Worm (Caenorhabditis elegans) whole organism, L1 larva: ENCODE results near the gene acer-1.

Experiments used
- C34B4.2 ChIP-seq: sonication (generic microtip); optimal IDR thresholded peaks from 2 replicates; lab custom pipeline; 2017; ENCODE audit warnings: mild to moderate bottlenecking, missing genetic modification characterization, missing compliant biosample characterization
- aha-1 ChIP-seq: fragments of 150-350 bp; optimal IDR thresholded peaks from 2 replicates; lab custom pipeline; 2014; ENCODE audit warnings: missing biosample characterization, missing genetic modification characterization
- alr-1 ChIP-seq: fragments of 200-800 bp; sonication (Bioruptor generic); optimal IDR thresholded peaks from 2 replicates; lab custom pipeline; 2018; ENCODE audit warnings: borderline replicate concordance, mild to moderate bottlenecking, missing genetic modification characterization, missing compliant biosample characterization
- blmp-1 ChIP-seq: fragments of 150-350 bp; optimal IDR thresholded peaks from 2 replicates; lab custom pipeline; 2014; ENCODE audit warnings: missing biosample characterization, missing genetic modification characterization
- ceh-63 ChIP-seq: fragments of 200-800 bp; sonication (Bioruptor generic); optimal IDR thresholded peaks from 2 replicates; lab custom pipeline; 2018; ENCODE audit warnings: mild to moderate bottlenecking, missing genetic modification characterization, missing compliant biosample characterization
- ceh-82 ChIP-seq, 3 experiments: fragments of 150-350 bp in 1 of 3; sonication (generic microtip) in 2 of 3; optimal IDR thresholded peaks; 2 replicates each; lab custom pipeline; 2014 to 2017; ENCODE audit warnings: missing biosample characterization in 3 of 3, missing genetic modification characterization in 3 of 3
- dsc-1 ChIP-seq: sonication (generic microtip); optimal IDR thresholded peaks from 2 replicates; lab custom pipeline; 2016; ENCODE audit warnings: mild to moderate bottlenecking, missing genetic modification characterization, missing compliant biosample characterization
- efl-1 ChIP-seq, 4 experiments: fragments of 150-350 bp; optimal IDR thresholded peaks in 3 of 4; peaks in 1 of 4; 1 replicate in 1 of 4; 2 replicates in 3 of 4; lab custom pipeline; 2014; ENCODE audit warnings: missing biosample characterization in 2 of 4, missing genetic modification characterization in 2 of 4, missing genetic modification reagents in 2 of 4
- efl-3 ChIP-seq: fragments of 200-800 bp; sonication (Bioruptor generic); optimal IDR thresholded peaks from 2 replicates; lab custom pipeline; 2018; ENCODE audit warnings: mild to moderate bottlenecking, missing genetic modification characterization, missing compliant biosample characterization
- egl-13 ChIP-seq: sonication (generic microtip); optimal IDR thresholded peaks from 2 replicates; lab custom pipeline; 2016; ENCODE audit warnings: missing genotype, missing genetic modification reagents, missing genetic modification characterization, missing compliant biosample characterization
- egl-27 ChIP-seq, 2 experiments: fragments of 150-350 bp in 1 of 2; sonication (generic microtip); optimal IDR thresholded peaks; 3 replicates each; lab custom pipeline; 2017 to 2018; ENCODE audit warnings: missing biosample characterization in 2 of 2, missing genetic modification characterization in 2 of 2, missing genetic modification reagents in 2 of 2
- elt-3 ChIP-seq, 6 experiments: fragments of 150-350 bp in 1 of 6; sonication (generic microtip); optimal IDR thresholded peaks; 2 replicates each; lab custom pipeline; 2017 to 2018; ENCODE audit warnings: missing biosample characterization in 6 of 6, missing genetic modification characterization in 6 of 6, inconsistent platforms in 1 of 6
- ets-5 ChIP-seq: fragments of 200-800 bp; sonication (Bioruptor generic); IDR thresholded peaks from 2 replicates; pipeline ENCODE4 v1.3.6; 2022; ENCODE audit warnings: missing genetic modification characterization, missing compliant biosample characterization
- fkh-10 ChIP-seq: sonication (generic microtip); optimal IDR thresholded peaks from 2 replicates; lab custom pipeline; 2017; ENCODE audit warnings: missing biosample characterization, missing genetic modification reagents, missing genetic modification characterization
- fkh-8 ChIP-seq: sonication (generic microtip); optimal IDR thresholded peaks from 2 replicates; lab custom pipeline; 2016; ENCODE audit warnings: mild to moderate bottlenecking, missing genetic modification characterization, missing compliant biosample characterization
- fos-1 ChIP-seq: fragments of 150-350 bp; optimal IDR thresholded peaks from 2 replicates; lab custom pipeline; 2014; ENCODE audit warnings: missing biosample characterization, missing genetic modification characterization
- hlh-17 ChIP-seq: fragments of 200-800 bp; sonication (Bioruptor generic); optimal IDR thresholded peaks from 2 replicates; lab custom pipeline; 2018; ENCODE audit warnings: missing genetic modification characterization, mild to moderate bottlenecking, missing compliant biosample characterization, moderate library complexity, borderline replicate concordance
- hlh-4 ChIP-seq: sonication (generic microtip); optimal IDR thresholded peaks from 2 replicates; lab custom pipeline; 2016; ENCODE audit warnings: mild to moderate bottlenecking, missing genetic modification characterization, missing compliant biosample characterization
- irx-1 ChIP-seq: sonication (generic microtip); optimal IDR thresholded peaks from 2 replicates; lab custom pipeline; 2016; ENCODE audit warnings: missing genetic modification characterization, missing compliant biosample characterization
- jun-1 ChIP-seq: fragments of 150-350 bp; optimal IDR thresholded peaks from 2 replicates; lab custom pipeline; 2014; ENCODE audit warnings: missing biosample characterization, missing genetic modification reagents, missing genetic modification characterization
- lin-35 ChIP-seq, 2 experiments: fragments of 150-350 bp; optimal IDR thresholded peaks; 2 replicates each; lab custom pipeline; 2014; ENCODE audit warnings: missing biosample characterization in 2 of 2, missing genetic modification characterization in 2 of 2, missing genetic modification reagents in 2 of 2
- lin-39 ChIP-seq: fragments of 150-350 bp; optimal IDR thresholded peaks from 2 replicates; lab custom pipeline; 2014; ENCODE audit warnings: missing biosample characterization, missing genetic modification reagents, missing genetic modification characterization
- lir-3 ChIP-seq: sonication (generic microtip); optimal IDR thresholded peaks from 2 replicates; lab custom pipeline; 2016; ENCODE audit warnings: mild to moderate bottlenecking, missing genetic modification characterization, moderate library complexity, missing compliant biosample characterization; ENCODE audit not compliant: poor library complexity
- lsy-2 ChIP-seq, 2 experiments: fragments of 150-350 bp; optimal IDR thresholded peaks; 2 replicates each; lab custom pipeline; 2014; ENCODE audit warnings: missing biosample characterization in 2 of 2, missing genetic modification characterization in 2 of 2
- mab-9 ChIP-seq: fragments of 200-800 bp; sonication (Bioruptor generic); IDR thresholded peaks from 2 replicates; pipeline ENCODE4 v1.3.6; 2022; ENCODE audit warnings: missing genetic modification reagents, missing genetic modification characterization, missing compliant biosample characterization
- mdl-1 ChIP-seq, 2 experiments: fragments of 150-350 bp; optimal IDR thresholded peaks; 2 replicates each; lab custom pipeline; 2014 to 2017; ENCODE audit warnings: missing biosample characterization in 2 of 2, missing genetic modification characterization in 2 of 2, inconsistent platforms in 1 of 2
- mef-2 ChIP-seq: fragments of 150-350 bp; optimal IDR thresholded peaks from 2 replicates; lab custom pipeline; 2014; ENCODE audit warnings: missing biosample characterization, missing genetic modification characterization
- mep-1 ChIP-seq: fragments of 150-350 bp; optimal IDR thresholded peaks from 2 replicates; lab custom pipeline; 2014; ENCODE audit warnings: missing biosample characterization, missing genetic modification characterization
- nhr-20 ChIP-seq: sonication (generic microtip); optimal IDR thresholded peaks from 2 replicates; lab custom pipeline; 2016; ENCODE audit warnings: mild to moderate bottlenecking, missing genetic modification characterization, missing compliant biosample characterization
- nhr-237 ChIP-seq: fragments of 150-350 bp; optimal IDR thresholded peaks from 2 replicates; lab custom pipeline; 2014; ENCODE audit warnings: missing biosample characterization, missing genetic modification characterization
- nhr-28 ChIP-seq: fragments of 150-350 bp; optimal IDR thresholded peaks from 2 replicates; lab custom pipeline; 2014; ENCODE audit warnings: missing biosample characterization, missing genetic modification characterization
- nhr-47 ChIP-seq: sonication (generic microtip); optimal IDR thresholded peaks from 2 replicates; lab custom pipeline; 2016; ENCODE audit warnings: mild to moderate bottlenecking, missing genetic modification characterization, moderate library complexity, missing compliant biosample characterization
- nhr-71 ChIP-seq: sonication (generic microtip); optimal IDR thresholded peaks from 2 replicates; lab custom pipeline; 2016; ENCODE audit warnings: mild to moderate bottlenecking, missing genetic modification characterization, moderate library complexity, missing compliant biosample characterization
- nhr-76 ChIP-seq: sonication (generic microtip); optimal IDR thresholded peaks from 2 replicates; lab custom pipeline; 2017; ENCODE audit warnings: missing biosample characterization, missing genetic modification characterization
- nhr-85 ChIP-seq: sonication (generic microtip); peaks from one replicate; lab custom pipeline; 2016; ENCODE audit warnings: missing genetic modification characterization, inconsistent platforms, missing compliant biosample characterization
- nhr-90 ChIP-seq: sonication (generic microtip); optimal IDR thresholded peaks from 2 replicates; lab custom pipeline; 2016; ENCODE audit warnings: mild to moderate bottlenecking, missing genetic modification characterization, missing compliant biosample characterization; ENCODE audit not compliant: poor library complexity
- pag-3 ChIP-seq: sonication (generic microtip); optimal IDR thresholded peaks from 2 replicates; lab custom pipeline; 2017; ENCODE audit warnings: missing genetic modification characterization, mild to moderate bottlenecking, missing compliant biosample characterization, antibody characterized with exemption, borderline replicate concordance; ENCODE audit not compliant: insufficient read depth
- rnt-1 ChIP-seq: sonication (generic microtip); optimal IDR thresholded peaks from 2 replicates; lab custom pipeline; 2016; ENCODE audit warnings: mild to moderate bottlenecking, missing genetic modification characterization, moderate library complexity, missing compliant biosample characterization
- skn-1 ChIP-seq: fragments of 150-350 bp; optimal IDR thresholded peaks from 2 replicates; lab custom pipeline; 2014; ENCODE audit warnings: missing biosample characterization, missing genetic modification characterization
- sup-37 ChIP-seq: fragments of 200-800 bp; sonication (Bioruptor generic); optimal IDR thresholded peaks from 2 replicates; lab custom pipeline; 2018; ENCODE audit warnings: mild to moderate bottlenecking, missing genetic modification characterization, missing compliant biosample characterization
- swsn-7 ChIP-seq: sonication (generic microtip); optimal IDR thresholded peaks from 2 replicates; lab custom pipeline; 2016; ENCODE audit warnings: missing genetic modification characterization, missing compliant biosample characterization
- tbx-2 ChIP-seq: sonication (generic microtip); optimal IDR thresholded peaks from 2 replicates; lab custom pipeline; 2016; ENCODE audit warnings: missing genetic modification characterization, missing compliant biosample characterization
- unc-30 ChIP-seq: sonication (generic microtip); optimal IDR thresholded peaks from 2 replicates; lab custom pipeline; 2017; ENCODE audit warnings: missing biosample characterization, missing genetic modification characterization
- unc-62 ChIP-seq: fragments of 150-350 bp; optimal IDR thresholded peaks from 2 replicates; lab custom pipeline; 2014; ENCODE audit warnings: missing biosample characterization, missing genetic modification reagents, missing genetic modification characterization
- unc-86 ChIP-seq: sonication (generic microtip); optimal IDR thresholded peaks from 2 replicates; lab custom pipeline; 2016; ENCODE audit warnings: missing genetic modification characterization, missing compliant biosample characterization
- unc-98 ChIP-seq: fragments of 200-800 bp; sonication (Bioruptor generic); IDR thresholded peaks from 2 replicates; pipeline ENCODE4 v1.3.6; 2022; ENCODE audit warnings: missing genetic modification characterization, missing compliant biosample characterization
- xbp-1 ChIP-seq: sonication (generic microtip); optimal IDR thresholded peaks from 2 replicates; lab custom pipeline; 2016; ENCODE audit warnings: missing genetic modification characterization, missing compliant biosample characterization
- zag-1 ChIP-seq: fragments of 150-350 bp; optimal IDR thresholded peaks from 2 replicates; lab custom pipeline; 2014; ENCODE audit warnings: missing biosample characterization, missing genetic modification characterization
- ztf-11 ChIP-seq, 2 experiments: sonication (generic microtip); optimal IDR thresholded peaks; 2 replicates each; lab custom pipeline; 2016 to 2017; ENCODE audit warnings: missing genetic modification characterization in 2 of 2, missing biosample characterization in 1 of 2, missing compliant biosample characterization in 1 of 2
- ztf-4 ChIP-seq: fragments of 150-350 bp; optimal IDR thresholded peaks from 2 replicates; lab custom pipeline; 2014; ENCODE audit warnings: missing biosample characterization, missing genetic modification characterization

acer-1 gene

DNA sequence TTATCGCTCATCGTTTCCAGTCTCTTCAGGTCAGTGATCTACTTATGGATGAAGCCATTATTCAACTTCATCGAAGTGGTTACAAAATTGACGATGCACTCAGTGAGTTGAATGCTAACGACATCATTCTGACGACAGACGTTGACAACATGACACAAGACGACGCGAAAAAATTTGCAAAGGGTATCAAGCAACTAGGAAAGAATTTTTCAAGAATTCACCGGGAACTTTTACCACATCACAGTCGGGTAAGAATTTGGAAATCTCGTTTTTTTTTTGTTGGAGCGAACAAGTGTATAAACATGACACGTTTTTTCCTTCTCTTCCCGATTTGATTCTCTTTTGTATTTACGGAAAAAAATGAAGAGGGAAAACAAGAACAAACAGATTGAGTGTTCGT lies 49.5 kb downstream of the acer-1 start:
- TF ChIP-seq hlh-17, result no peak
- no peak for TF ChIP-seq unc-98
- no peak for TF ChIP-seq nhr-76 (tag; lab: Kevin White, UChicago)
- no peak for TF ChIP-seq jun-1 (tag; lab: Kevin White, UChicago)
- no peak for TF ChIP-seq nhr-28
- TF ChIP-seq C34B4.2 (tag; lab: Kevin White, UChicago), result no peak
- TF ChIP-seq lsy-2 (tag; optimal IDR thresholded peaks at IDR 0.05; lab: Kevin White, UChicago), result no peak

DNA sequence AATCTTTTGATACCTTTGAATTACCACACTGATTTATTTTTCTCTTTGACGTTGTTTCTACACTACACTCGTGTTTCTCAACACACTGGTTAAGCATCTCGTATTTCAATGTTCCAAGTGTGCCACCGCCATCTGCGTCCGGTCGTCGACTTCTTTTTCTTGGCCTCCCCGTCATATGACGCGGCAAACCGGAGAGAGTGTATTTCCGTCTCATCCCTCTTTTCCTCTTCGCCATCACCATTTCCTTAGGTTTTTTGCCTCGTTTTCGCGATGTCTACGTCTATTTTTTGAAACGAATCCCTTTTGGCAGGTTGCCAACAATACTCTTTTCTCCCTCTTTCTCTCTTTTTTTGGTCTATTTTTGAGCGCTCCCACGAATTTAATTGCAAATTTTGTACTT lies 51.2 kb downstream of the acer-1 start:
- TF ChIP-seq dsc-1 (tag; lab: Kevin White, UChicago) (peak; percentile 70), lin-39 (tag; lab: Kevin White, UChicago) (no peak), fkh-10 (GFP tag; lab: Kevin White, UChicago) (no peak), efl-1 (optimal IDR thresholded peaks at IDR 0.05; lab: Kevin White, UChicago) (peak; percentile 19 to 35), efl-1 (GFP tag; optimal IDR thresholded peaks at IDR 0.05 in 1 of 2; lab: Kevin White, UChicago) (peak in 1 of 2 experiments; percentile 83), mab-9 (GFP tag; lab: Robert Waterston, UW) (no peak), ceh-82 (tag; optimal IDR thresholded peaks at IDR 0.05; lab: Kevin White, UChicago) (peak in 1 of 3 experiments; percentile 23), skn-1 (no peak), alr-1 (no peak), fkh-8 (no peak), fos-1 (no peak), elt-3 (tag; optimal IDR thresholded peaks at IDR 0.05; lab: Kevin White, UChicago) (no peak), hlh-4 (tag; lab: Kevin White, UChicago) (no peak), blmp-1 (peak; percentile 49), lsy-2 (tag; optimal IDR thresholded peaks at IDR 0.05; lab: Kevin White, UChicago) (peak; percentile 47 to 63), nhr-76 (tag; lab: Kevin White, UChicago) (no peak), ceh-63 (no peak), pag-3 (tag; lab: Kevin White, UChicago) (no peak), aha-1 (no peak), mep-1 (tag; lab: Kevin White, UChicago) (peak; percentile 24), unc-86 (tag; lab: Kevin White, UChicago) (peak; percentile 15), nhr-20 (tag; lab: Kevin White, UChicago) (peak; percentile 87), egl-27 (tag; optimal IDR thresholded peaks at IDR 0.05; lab: Kevin White, UChicago) (peak in 1 of 2 experiments; percentile 62), mef-2 (tag; lab: Kevin White, UChicago) (peak; percentile 31), rnt-1 (tag; lab: Kevin White, UChicago) (peak; percentile 67), nhr-237 (tag; lab: Kevin White, UChicago) (no peak), tbx-2 (tag; lab: Kevin White, UChicago) (peak; percentile 46), egl-13 (peak; percentile 82), unc-62 (GFP tag; lab: Kevin White, UChicago) (no peak), swsn-7 (tag; lab: Kevin White, UChicago) (peak; percentile 41), ztf-4 (tag; lab: Kevin White, UChicago) (peak; percentile 52), ztf-11 (tag; optimal IDR thresholded peaks at IDR 0.05; lab: Kevin White, UChicago) (peak in 1 of 2 experiments; percentile 30), ets-5 (GFP tag; lab: Robert Waterston, UW) (no peak), unc-30 (no peak), lir-3 (tag; lab: Kevin White, UChicago) (no peak), nhr-90 (tag; lab: Kevin White, UChicago) (peak; percentile 31), hlh-17 (no peak), nhr-71 (peak; percentile 79), mdl-1 (tag; optimal IDR thresholded peaks at IDR 0.05; lab: Kevin White, UChicago) (peak in 1 of 2 experiments; percentile 47), zag-1 (tag; lab: Kevin White, UChicago) (no peak), efl-3 (GFP tag; lab: Kevin White, UChicago) (no peak), nhr-85 (tag; lab: Kevin White, UChicago) (peak; percentile 93), nhr-47 (tag; lab: Kevin White, UChicago) (peak; percentile 66), irx-1 (tag; lab: Kevin White, UChicago) (peak; percentile 68), lin-35 (GFP tag; optimal IDR thresholded peaks at IDR 0.05; lab: Kevin White, UChicago) (peak; percentile 14 to 46), sup-37 (GFP tag; lab: Kevin White, UChicago) (peak; percentile 27), xbp-1 (tag; lab: Kevin White, UChicago) (peak; percentile 43)
